Worm (Caenorhabditis elegans) whole organism, L4/young adult: ENCODE data around the gene F45D3.2.
A peak's percentile ranks its signal among the peaks of the same experiment; 100 is the strongest.

Experiments
- W03F9.2 ChIP-seq: fragments of 150-350 bp; optimal IDR thresholded peaks from 2 replicates; lab custom pipeline; 2014; ENCODE audit warnings: missing biosample characterization, missing genetic modification characterization
- dao-5 ChIP-seq: sonication (generic microtip); optimal IDR thresholded peaks from 2 replicates; lab custom pipeline; 2016; ENCODE audit warnings: missing genotype, missing genetic modification characterization, moderate library complexity, missing compliant biosample characterization
- him-1 ChIP-seq: sonication (generic microtip); optimal IDR thresholded peaks from 2 replicates; lab custom pipeline; 2016; ENCODE audit warnings: missing genotype, missing genetic modification reagents, missing genetic modification characterization, missing compliant biosample characterization

DNA sequence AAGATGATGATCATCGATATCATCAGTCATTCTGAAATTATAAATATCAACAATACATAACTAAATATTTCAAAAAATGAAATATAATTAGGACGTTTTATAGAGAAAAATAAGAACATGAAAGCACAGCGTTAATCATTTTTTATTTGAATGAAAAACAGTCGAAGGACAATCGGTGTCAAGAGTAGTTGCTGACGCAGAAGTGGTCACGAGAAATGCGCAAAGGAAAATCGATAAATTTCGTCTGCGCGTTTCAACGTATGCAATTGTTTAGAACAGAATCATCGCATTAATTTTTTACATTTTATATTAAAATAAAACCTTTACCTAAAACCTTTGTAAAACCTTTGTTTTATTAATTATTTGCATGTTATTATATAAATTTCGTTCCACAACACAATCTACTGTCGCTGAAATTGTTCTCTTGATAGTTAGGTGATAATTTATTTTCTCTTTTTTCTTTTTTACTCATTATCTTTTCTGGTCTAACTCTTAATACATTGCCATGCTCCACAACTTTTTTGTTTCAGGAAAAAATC is 43.0 kb upstream of the F45D3.2 start, which contains the start of the genes W04D2.4 and rbm-25:
- TF ChIP-seq him-1 (tag; lab: Kevin White, UChicago), result no peak
- TF ChIP-seq dao-5 (tag; lab: Kevin White, UChicago), result no peak
- TF ChIP-seq W03F9.2, result peak; percentile 80
